Worm (Caenorhabditis elegans) whole organism, L4 larva: Measurements from ENCODE around the gene str-9.

Experiments used
- F49E8.2 ChIP-seq: sonication (generic microtip); optimal IDR thresholded peaks from 2 replicates; lab custom pipeline; 2016; ENCODE audit warnings: missing compliant biosample characterization, mild to moderate bottlenecking, missing genetic modification characterization, borderline replicate concordance
- Y5F2A.4 ChIP-seq: fragments of 200-800 bp; sonication (Bioruptor generic); optimal IDR thresholded peaks from 2 replicates; lab custom pipeline; 2018; ENCODE audit warnings: mild to moderate bottlenecking, missing genetic modification characterization, missing compliant biosample characterization
- ama-1 ChIP-seq: fragments of 150-350 bp; optimal IDR thresholded peaks from 2 replicates; lab custom pipeline; 2014; ENCODE audit warnings: inconsistent platforms, mixed read lengths
- ceh-44 ChIP-seq: fragments of 200-800 bp; sonication (Bioruptor generic); IDR thresholded peaks from 2 replicates; pipeline ENCODE4 v1.3.6; 2022; ENCODE audit warnings: missing genetic modification reagents, missing genetic modification characterization, missing compliant biosample characterization
- daf-12 ChIP-seq: fragments of 150-350 bp; optimal IDR thresholded peaks from 2 replicates; lab custom pipeline; 2014; ENCODE audit warnings: missing biosample characterization, missing genetic modification reagents, missing genetic modification characterization
- dve-1 ChIP-seq: sonication (generic microtip); optimal IDR thresholded peaks from 2 replicates; lab custom pipeline; 2017; ENCODE audit warnings: antibody characterized with exemption, mild to moderate bottlenecking, missing genetic modification characterization, missing compliant biosample characterization; ENCODE audit not compliant: insufficient read depth
- fos-1 ChIP-seq: fragments of 150-350 bp; optimal IDR thresholded peaks from 2 replicates; lab custom pipeline; 2014; ENCODE audit warnings: missing biosample characterization, missing genetic modification characterization
- lin-1 ChIP-seq: fragments of 200-800 bp; sonication (Bioruptor generic); IDR thresholded peaks from 2 replicates; pipeline ENCODE4 v1.3.6; 2022; ENCODE audit warnings: missing genetic modification reagents, missing genetic modification characterization, missing compliant biosample characterization
- lin-13 ChIP-seq: fragments of 150-350 bp; optimal IDR thresholded peaks from 2 replicates; lab custom pipeline; 2014; ENCODE audit warnings: missing biosample characterization, missing genetic modification reagents, missing genetic modification characterization
- nhr-76 ChIP-seq: fragments of 150-350 bp; optimal IDR thresholded peaks from 2 replicates; lab custom pipeline; 2014; ENCODE audit warnings: missing biosample characterization, missing genetic modification characterization
- snpc-1.2 ChIP-seq: fragments of 200-800 bp; sonication (Bioruptor generic); IDR thresholded peaks from 2 replicates; pipeline ENCODE4 v1.3.6; 2022; ENCODE audit warnings: missing genetic modification reagents, missing genetic modification characterization, missing compliant biosample characterization
- tag-97 ChIP-seq: fragments of 200-800 bp; sonication (Bioruptor generic); IDR thresholded peaks from 2 replicates; pipeline ENCODE4 v1.3.6; 2022; ENCODE audit warnings: missing genetic modification characterization, missing compliant biosample characterization
- zip-11 ChIP-seq: fragments of 200-800 bp; sonication (Bioruptor generic); IDR thresholded peaks from 2 replicates; pipeline ENCODE4 v1.3.6; 2022; ENCODE audit warnings: missing genetic modification characterization, missing compliant biosample characterization

ce11 chrV:15732209-15732608, 26.3 kb upstream of the str-9 start, which contains the start of gene str-38:
- TF ChIP-seq lin-1 (GFP tag; lab: Robert Waterston, UW) (no peak), lin-13 (GFP tag; lab: Kevin White, UChicago) (no peak), ceh-44 (GFP tag; lab: Robert Waterston, UW) (no peak), tag-97 (GFP tag; lab: Robert Waterston, UW) (no peak), dve-1 (tag; lab: Kevin White, UChicago) (no peak), Y5F2A.4 (no peak), fos-1 (tag; lab: Kevin White, UChicago) (no peak), nhr-76 (tag; lab: Kevin White, UChicago) (no peak), F49E8.2 (tag; lab: Kevin White, UChicago) (no peak), snpc-1.2 (GFP tag; lab: Robert Waterston, UW) (no peak), ama-1 (lab: Kevin White, UChicago) (no peak), daf-12 (tag; lab: Kevin White, UChicago) (no peak), zip-11 (GFP tag; lab: Robert Waterston, UW) (no peak)
